Fruit fly (Drosophila melanogaster) whole organism, embryonic: ENCODE measurements around the gene CG34135.

Source experiments
- CG15011 ChIP-seq: fragments of 200-800 bp; sonication (Bioruptor generic); optimal IDR thresholded peaks from 3 replicates; lab custom pipeline; 2018; ENCODE audit warnings: missing biosample characterization, mild to moderate bottlenecking, missing genetic modification characterization
- CG17612 ChIP-seq: fragments of 200-800 bp; sonication (Bioruptor generic); IDR thresholded peaks from 2 replicates; pipeline ENCODE4 v1.3.6; 2022; ENCODE audit warnings: missing biosample characterization, missing genetic modification characterization
- Mad ChIP-seq: fragments of 200-800 bp; sonication (Bioruptor generic); optimal IDR thresholded peaks from 2 replicates; lab custom pipeline; 2016; ENCODE audit warnings: missing biosample characterization, missing genetic modification characterization
- Mes4 ChIP-seq: fragments of 200-800 bp; sonication (Bioruptor generic); optimal IDR thresholded peaks from 2 replicates; lab custom pipeline; 2016; ENCODE audit warnings: missing biosample characterization, missing genetic modification characterization
- Sry-δ ChIP-seq: fragments of 200-800 bp; sonication (Bioruptor generic); optimal IDR thresholded peaks from 2 replicates; lab custom pipeline; 2016; ENCODE audit warnings: missing biosample characterization, missing genetic modification characterization
- dmrt11E ChIP-seq: fragments of 200-800 bp; sonication (Bioruptor generic); optimal IDR thresholded peaks from 3 replicates; lab custom pipeline; 2018; ENCODE audit warnings: missing biosample characterization, mild to moderate bottlenecking, missing genetic modification characterization, moderate library complexity
- gfzf ChIP-seq: fragments of 200-800 bp; sonication (Bioruptor generic); optimal IDR thresholded peaks from 2 replicates; lab custom pipeline; 2016; ENCODE audit warnings: missing biosample characterization, mild to moderate bottlenecking, missing genetic modification characterization, moderate library complexity
- h ChIP-seq: fragments of >200 bp; optimal IDR thresholded peaks from 2 replicates; lab custom pipeline; 2017
- mld ChIP-seq: fragments of 200-800 bp; sonication (Bioruptor generic); IDR thresholded peaks from 3 replicates; pipeline ENCODE4 v1.3.6; 2022; ENCODE audit warnings: missing biosample characterization, missing genetic modification characterization; ENCODE audit not compliant: partially characterized antibody
- prd ChIP-seq, 3 experiments: fragments of >200 bp in 2 of 3; fragments of 200-800 bp in 1 of 3; sonication (Bioruptor generic) in 1 of 3; optimal IDR thresholded peaks in 2 of 3; IDR thresholded peaks in 1 of 3; 2 replicates in 2 of 3; 3 replicates in 1 of 3; pipeline versions ENCODE4 v1.3.6 to Lab custom; 2017 to 2022; ENCODE audit warnings: missing biosample characterization in 1 of 3, missing genetic modification characterization in 1 of 3
- sr ChIP-seq: fragments of 200-800 bp; sonication (Bioruptor generic); IDR thresholded peaks from 3 replicates; pipeline ENCODE4 v1.3.6; 2022; ENCODE audit warnings: missing biosample characterization, missing genetic modification characterization
- vvl ChIP-seq: fragments of 200-800 bp; sonication (Bioruptor generic); IDR thresholded peaks from 2 replicates; pipeline ENCODE4 v1.3.6; 2022; ENCODE audit warnings: missing biosample characterization, missing genetic modification characterization

- TF ChIP-seq Mes4 (GFP tag; lab: Kevin White, UChicago), result no peak
- TF ChIP-seq sr (GFP tag; lab: Robert Waterston, UW), result no peak
- no peak for TF ChIP-seq mld (GFP tag; lab: Robert Waterston, UW)
- TF ChIP-seq gfzf (GFP tag; lab: Kevin White, UChicago), result no peak
- no peak for TF ChIP-seq dmrt11E (tag; lab: Kevin White, UChicago)
- TF ChIP-seq Sry-δ (GFP tag; lab: Kevin White, UChicago), result no peak
- no peak for TF ChIP-seq prd (optimal IDR thresholded peaks at IDR 0.05; lab: Kevin White, UChicago)
- no peak for TF ChIP-seq prd (GFP tag; IDR thresholded peaks at IDR 0.05; lab: Robert Waterston, UW)
- no peak for TF ChIP-seq Mad (GFP tag; lab: Kevin White, UChicago)
- TF ChIP-seq vvl, result no peak
- no peak for TF ChIP-seq h (lab: Kevin White, UChicago)
- TF ChIP-seq CG15011 (GFP tag; lab: Kevin White, UChicago), result no peak
- no peak for TF ChIP-seq CG17612 (GFP tag; lab: Robert Waterston, UW)
Observed at dm6 chr3R:8742661-8743060, 25.3 kb downstream of the CG34135 start.
